Worm (Caenorhabditis elegans) whole organism, early embryonic: ENCODE results near the gene F56C3.7.
"Not testable (repeated sequence)": the region's sequence is repeated elsewhere in the genome, so short reads cannot be mapped to it uniquely, and the experiment has no call there.

ENCODE experiments used
- aly-1 ChIP-seq: sonication (generic microtip); optimal IDR thresholded peaks from 2 replicates; lab custom pipeline; 2016; ENCODE audit warnings: missing genetic modification characterization, missing compliant biosample characterization
- ama-1 ChIP-seq: fragments of 150-350 bp; optimal IDR thresholded peaks from 2 replicates; lab custom pipeline; 2014
- ceh-13 ChIP-seq: fragments of 200-800 bp; sonication (Bioruptor generic); optimal IDR thresholded peaks from 2 replicates; lab custom pipeline; 2018; ENCODE audit warnings: mild to moderate bottlenecking, missing genetic modification characterization, missing compliant biosample characterization
- ceh-36 ChIP-seq: sonication (generic microtip); optimal IDR thresholded peaks from 2 replicates; lab custom pipeline; 2016; ENCODE audit warnings: missing genetic modification characterization, inconsistent platforms, missing compliant biosample characterization
- ets-7 ChIP-seq: sonication (generic microtip); optimal IDR thresholded peaks from 2 replicates; lab custom pipeline; 2016; ENCODE audit warnings: missing genotype, missing genetic modification characterization, missing compliant biosample characterization
- hmbx-1 ChIP-seq: sonication (generic microtip); optimal IDR thresholded peaks from 2 replicates; lab custom pipeline; 2016; ENCODE audit warnings: mild to moderate bottlenecking, missing genetic modification characterization, missing compliant biosample characterization
- hmg-4 ChIP-seq: fragments of 200-800 bp; sonication (Bioruptor generic); optimal IDR thresholded peaks from 2 replicates; lab custom pipeline; 2018; ENCODE audit warnings: mild to moderate bottlenecking, missing genetic modification characterization, missing compliant biosample characterization
- sea-1 ChIP-seq: fragments of 200-800 bp; sonication (Bioruptor generic); conservative IDR thresholded peaks from 2 replicates; pipeline ENCODE4 v1.3.6; 2022; ENCODE audit warnings: missing genetic modification characterization, missing compliant biosample characterization
- tbx-11 ChIP-seq: fragments of 200-800 bp; sonication (Bioruptor generic); IDR thresholded peaks from 2 replicates; pipeline ENCODE4 v1.3.6; 2022; ENCODE audit warnings: missing genetic modification characterization, missing compliant biosample characterization

ce11 chrX:1403971-1404370, 33.4 kb upstream of the F56C3.7 start, which contains the start of gene ZK402.1:
- TF ChIP-seq ceh-36 (tag; lab: Kevin White, UChicago); hmg-4 (GFP tag; lab: Kevin White, UChicago); ama-1 (lab: Kevin White, UChicago); aly-1 (tag; lab: Kevin White, UChicago); ets-7; ceh-13 (GFP tag; lab: Kevin White, UChicago); hmbx-1 (tag; lab: Kevin White, UChicago); tbx-11; sea-1: not testable (repeated sequence)
